Worm (Caenorhabditis elegans) whole organism, mixed stage, embryonic: ENCODE results near the gene B0244.7.

Source experiments
- M03D4.4 ChIP-seq: sonication (generic microtip); optimal IDR thresholded peaks from 2 replicates; lab custom pipeline; 2017; ENCODE audit warnings: mild to moderate bottlenecking, missing genetic modification characterization, missing compliant biosample characterization
- bed-3 ChIP-seq: fragments of 200-800 bp; sonication (Bioruptor generic); optimal IDR thresholded peaks from 3 replicates; lab custom pipeline; 2018; ENCODE audit warnings: mild to moderate bottlenecking, missing genetic modification characterization, moderate library complexity, missing compliant biosample characterization
- blmp-1 ChIP-seq: fragments of 150-350 bp; optimal IDR thresholded peaks from 2 replicates; lab custom pipeline; 2014; ENCODE audit warnings: missing biosample characterization, missing genetic modification characterization
- ceh-39 ChIP-seq: fragments of 150-350 bp; optimal IDR thresholded peaks from 2 replicates; lab custom pipeline; 2014; ENCODE audit warnings: missing biosample characterization, missing genetic modification characterization
- ceh-43 ChIP-seq: fragments of 200-800 bp; sonication (Bioruptor generic); optimal IDR thresholded peaks from 2 replicates; lab custom pipeline; 2018; ENCODE audit warnings: mild to moderate bottlenecking, missing genetic modification characterization, moderate library complexity, missing compliant biosample characterization
- ceh-83 ChIP-seq: fragments of 200-800 bp; sonication (Bioruptor generic); optimal IDR thresholded peaks from 2 replicates; lab custom pipeline; 2018; ENCODE audit warnings: mild to moderate bottlenecking, missing genetic modification characterization, missing compliant biosample characterization
- ces-1 ChIP-seq: fragments of 150-350 bp; optimal IDR thresholded peaks from 2 replicates; lab custom pipeline; 2014; ENCODE audit warnings: missing biosample characterization, missing genetic modification reagents, missing genetic modification characterization
- cnd-1 ChIP-seq: fragments of 200-800 bp; sonication (Bioruptor generic); optimal IDR thresholded peaks from 2 replicates; lab custom pipeline; 2018; ENCODE audit warnings: mild to moderate bottlenecking, missing genetic modification characterization, missing compliant biosample characterization
- drap-1 ChIP-seq: fragments of 200-800 bp; sonication (Bioruptor generic); optimal IDR thresholded peaks from 3 replicates; lab custom pipeline; 2018; ENCODE audit warnings: mild to moderate bottlenecking, missing genetic modification characterization, missing compliant biosample characterization
- elt-1 ChIP-seq: sonication (generic microtip); optimal IDR thresholded peaks from 2 replicates; lab custom pipeline; 2017; ENCODE audit warnings: missing genetic modification characterization, mild to moderate bottlenecking, missing compliant biosample characterization, antibody characterized with exemption, moderate library complexity, borderline replicate concordance; ENCODE audit not compliant: insufficient read depth
- elt-3 ChIP-seq: fragments of 150-350 bp; optimal IDR thresholded peaks from 2 replicates; lab custom pipeline; 2014; ENCODE audit warnings: missing biosample characterization, missing genetic modification characterization
- flh-1 ChIP-seq: fragments of 200-800 bp; sonication (Bioruptor generic); optimal IDR thresholded peaks from 2 replicates; lab custom pipeline; 2018; ENCODE audit warnings: mild to moderate bottlenecking, missing genetic modification characterization, moderate library complexity, missing compliant biosample characterization
- ham-2 ChIP-seq: fragments of 200-800 bp; sonication (Bioruptor generic); optimal IDR thresholded peaks from 2 replicates; lab custom pipeline; 2018; ENCODE audit warnings: mild to moderate bottlenecking, missing genetic modification characterization, missing compliant biosample characterization
- hlh-1 ChIP-seq: fragments of 150-350 bp; optimal IDR thresholded peaks from 2 replicates; lab custom pipeline; 2014; ENCODE audit warnings: missing biosample characterization, missing genetic modification reagents, missing genetic modification characterization
- lin-13 ChIP-seq: fragments of 150-350 bp; optimal IDR thresholded peaks from 2 replicates; lab custom pipeline; 2014; ENCODE audit warnings: missing biosample characterization, missing genetic modification characterization
- lin-32 ChIP-seq: fragments of 200-800 bp; sonication (Bioruptor generic); optimal IDR thresholded peaks from 2 replicates; lab custom pipeline; 2018; ENCODE audit warnings: mild to moderate bottlenecking, missing genetic modification characterization, missing compliant biosample characterization
- lsy-2 ChIP-seq: fragments of 150-350 bp; optimal IDR thresholded peaks from 2 replicates; lab custom pipeline; 2014; ENCODE audit warnings: missing biosample characterization, missing genetic modification characterization
- mep-1 ChIP-seq: fragments of 150-350 bp; optimal IDR thresholded peaks from 2 replicates; lab custom pipeline; 2017; ENCODE audit warnings: missing biosample characterization, missing genetic modification reagents, missing genetic modification characterization, inconsistent platforms
- nhr-12 ChIP-seq: fragments of 150-350 bp; optimal IDR thresholded peaks from 2 replicates; lab custom pipeline; 2014; ENCODE audit warnings: missing biosample characterization, missing genetic modification characterization
- nhr-2 ChIP-seq: fragments of 150-350 bp; optimal IDR thresholded peaks from 2 replicates; lab custom pipeline; 2014; ENCODE audit warnings: missing biosample characterization, missing genetic modification characterization
- nhr-237 ChIP-seq: fragments of 150-350 bp; optimal IDR thresholded peaks from 2 replicates; lab custom pipeline; 2014; ENCODE audit warnings: missing biosample characterization, missing genetic modification characterization
- nhr-28 ChIP-seq: fragments of 150-350 bp; optimal IDR thresholded peaks from 2 replicates; lab custom pipeline; 2014; ENCODE audit warnings: missing biosample characterization, missing genetic modification characterization
- nhr-76 ChIP-seq: sonication (generic microtip); optimal IDR thresholded peaks from 2 replicates; lab custom pipeline; 2017; ENCODE audit warnings: missing biosample characterization, missing genetic modification characterization
- pha-4 ChIP-seq: fragments of 150-350 bp; optimal IDR thresholded peaks from 2 replicates; lab custom pipeline; 2018; ENCODE audit warnings: missing biosample characterization, missing genetic modification reagents, missing genetic modification characterization
- sem-2 ChIP-seq: fragments of 200-800 bp; sonication (Bioruptor generic); optimal IDR thresholded peaks from 2 replicates; lab custom pipeline; 2018; ENCODE audit warnings: mild to moderate bottlenecking, missing genetic modification characterization, missing compliant biosample characterization
- snpc-4 ChIP-seq: fragments of 150-350 bp; optimal IDR thresholded peaks from 2 replicates; lab custom pipeline; 2014; ENCODE audit warnings: missing biosample characterization, missing genetic modification characterization
- sptf-1 ChIP-seq: sonication (generic microtip); optimal IDR thresholded peaks from 2 replicates; lab custom pipeline; 2017; ENCODE audit warnings: mild to moderate bottlenecking, missing genetic modification characterization, moderate library complexity, missing compliant biosample characterization
- tbx-8 ChIP-seq: fragments of 200-800 bp; sonication (Bioruptor generic); optimal IDR thresholded peaks from 2 replicates; lab custom pipeline; 2018; ENCODE audit warnings: mild to moderate bottlenecking, missing genetic modification characterization, moderate library complexity, missing compliant biosample characterization
- unc-120 ChIP-seq: sonication (generic microtip); optimal IDR thresholded peaks from 2 replicates; lab custom pipeline; 2017; ENCODE audit warnings: missing genetic modification characterization, missing compliant biosample characterization; ENCODE audit not compliant: poor library complexity, severe bottlenecking
- unc-39 ChIP-seq: fragments of 150-350 bp; optimal IDR thresholded peaks from 2 replicates; lab custom pipeline; 2014; ENCODE audit warnings: missing biosample characterization, missing genetic modification characterization
- unc-62 ChIP-seq: fragments of 150-350 bp; optimal IDR thresholded peaks from 2 replicates; lab custom pipeline; 2014; ENCODE audit warnings: missing biosample characterization, missing genetic modification reagents, missing genetic modification characterization
- zip-8 ChIP-seq: fragments of 150-350 bp; optimal IDR thresholded peaks from 2 replicates; lab custom pipeline; 2014; ENCODE audit warnings: missing biosample characterization, missing genetic modification characterization
- ztf-11 ChIP-seq: fragments of 150-350 bp; optimal IDR thresholded peaks from 2 replicates; lab custom pipeline; 2014; ENCODE audit warnings: missing biosample characterization, missing genetic modification characterization

B0244.7 gene

ce11 chrIII:5709224-5709623 is 22.1 kb upstream of the B0244.7 start, which contains the start of gene hpo-28:
Gene hpo-28 (minus strand): TSS chrIII:5709324.
- TF ChIP-seq lin-13 (tag; lab: Kevin White, UChicago), result no peak
- no peak for TF ChIP-seq mep-1 (tag; lab: Kevin White, UChicago)
- no peak for TF ChIP-seq zip-8 (tag; lab: Kevin White, UChicago)
- no peak for TF ChIP-seq nhr-12 (tag; lab: Kevin White, UChicago)
- TF ChIP-seq hlh-1, result peak; percentile 9

DNA sequence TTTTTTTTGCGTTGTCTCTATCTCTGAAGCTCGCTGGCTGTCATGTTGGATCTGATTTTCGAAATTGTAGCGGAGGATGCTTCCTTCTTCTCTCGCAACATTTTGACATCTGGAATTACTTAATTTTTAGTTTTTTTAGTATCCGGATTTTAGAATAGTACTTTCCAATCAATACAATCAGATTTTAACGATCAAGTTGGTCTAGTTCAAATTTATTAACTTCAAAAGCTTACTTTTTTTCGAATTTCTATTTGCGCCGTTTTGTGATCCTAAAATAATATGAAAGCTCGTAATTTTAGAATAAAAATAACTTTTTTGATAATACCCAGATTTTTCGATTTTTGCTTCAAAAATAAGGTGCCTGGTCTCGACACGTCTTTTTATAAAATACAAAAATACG is 21.3 kb upstream of the B0244.7 start, which contains the start of gene B0336.12:
Gene B0336.12, minus strand, starts transcription at position 101 of the 400 bp plus-strand sequence.
- TF ChIP-seq unc-120 (tag; lab: Kevin White, UChicago), result no peak
- TF ChIP-seq cnd-1 (tag; lab: Kevin White, UChicago), result no peak
- no peak for TF ChIP-seq pha-4
- TF ChIP-seq unc-62 (GFP tag; lab: Kevin White, UChicago), result no peak
- TF ChIP-seq elt-1, result no peak
- no peak for TF ChIP-seq flh-1 (GFP tag; lab: Kevin White, UChicago)
- no peak for TF ChIP-seq nhr-28 (tag; lab: Kevin White, UChicago)
- no peak for TF ChIP-seq M03D4.4 (tag; lab: Kevin White, UChicago)
- TF ChIP-seq ceh-83 (GFP tag; lab: Kevin White, UChicago), result no peak
- no peak for TF ChIP-seq lin-13 (tag; lab: Kevin White, UChicago)
- no peak for TF ChIP-seq ztf-11 (tag; lab: Kevin White, UChicago)
- no peak for TF ChIP-seq sem-2
- no peak for TF ChIP-seq hlh-1
- no peak for TF ChIP-seq sptf-1

- TF ChIP-seq mep-1 (tag; lab: Kevin White, UChicago) (peak; percentile 28), ceh-43 (no peak), sptf-1 (peak; percentile 25), elt-3 (tag; lab: Kevin White, UChicago) (no peak), ztf-11 (tag; lab: Kevin White, UChicago) (no peak), cnd-1 (tag; lab: Kevin White, UChicago) (no peak), pha-4 (no peak), M03D4.4 (tag; lab: Kevin White, UChicago) (no peak), hlh-1 (no peak), unc-39 (tag; lab: Kevin White, UChicago) (no peak), nhr-2 (tag; lab: Kevin White, UChicago) (no peak), ces-1 (GFP tag; lab: Kevin White, UChicago) (no peak), tbx-8 (GFP tag; lab: Kevin White, UChicago) (no peak), nhr-237 (tag; lab: Kevin White, UChicago) (no peak), blmp-1 (tag; lab: Kevin White, UChicago) (no peak), ham-2 (peak; percentile 28)
Observed at ce11 chrIII:5710676-5711075, 20.6 kb upstream of the B0244.7 start.

DNA sequence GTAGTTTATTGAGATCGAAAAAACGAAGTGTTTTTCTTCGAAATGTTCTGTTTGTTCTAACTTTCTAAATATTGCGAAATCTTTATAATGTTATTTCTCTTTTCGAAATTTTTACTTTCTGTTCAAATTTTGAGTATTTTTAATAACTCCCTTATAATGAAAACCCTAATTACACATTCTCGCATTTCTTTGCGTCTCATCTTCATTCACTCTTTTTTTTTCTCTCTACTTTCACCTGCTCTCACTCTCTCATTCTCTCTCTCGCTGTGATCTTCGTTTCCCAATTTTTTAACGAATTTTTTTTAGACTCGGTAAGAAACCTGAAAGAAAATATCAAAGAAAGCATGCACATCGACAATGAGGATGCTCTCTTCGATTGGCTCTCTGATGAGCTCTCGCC is 20.1 kb upstream of the B0244.7 start, which contains the start of gene rbm-26:
Gene rbm-26, plus strand, starts transcription at position 301 of the 400 bp plus-strand sequence.
- no peak for TF ChIP-seq sptf-1
- TF ChIP-seq, all 35 proteins: peak for 0

DNA sequence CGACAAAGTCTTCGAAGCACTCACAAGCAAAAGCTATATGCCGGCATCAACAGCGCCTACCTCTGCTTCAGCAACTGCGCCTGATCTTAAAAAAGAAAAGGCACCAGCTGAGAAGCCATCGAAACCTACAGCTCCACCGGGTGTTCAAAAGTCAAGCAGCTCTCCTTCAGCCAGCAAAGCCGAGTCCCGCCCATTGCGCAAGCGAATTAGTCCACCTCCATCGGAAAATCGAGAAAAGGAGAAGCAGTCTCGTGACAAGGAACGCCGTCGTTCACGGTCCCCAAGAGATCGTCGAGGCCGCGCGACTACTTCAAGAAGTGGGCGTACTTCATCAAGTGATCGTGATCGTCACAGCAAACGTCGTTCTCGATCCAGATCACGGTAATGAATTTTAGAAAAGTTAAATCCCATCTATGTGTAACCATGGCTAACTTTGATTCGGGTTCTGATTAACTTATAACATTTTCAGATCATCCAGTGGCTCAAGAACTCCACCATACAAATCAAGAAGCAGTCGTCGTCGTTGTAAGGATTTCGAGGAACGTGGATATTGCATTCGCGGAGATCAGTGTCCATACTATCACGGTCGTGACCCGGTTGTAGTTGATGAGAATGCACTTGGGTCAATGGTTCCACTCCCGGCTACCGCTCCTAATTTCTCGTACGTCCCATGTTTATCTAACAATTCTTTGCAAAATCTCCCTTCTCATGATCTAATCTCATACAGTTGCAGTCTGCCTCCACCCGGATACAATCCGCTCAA is 19.2 kb upstream of the B0244.7 start:
- TF ChIP-seq ces-1 (GFP tag; lab: Kevin White, UChicago) (no peak), elt-1 (no peak), sptf-1 (no peak), nhr-28 (tag; lab: Kevin White, UChicago) (no peak), elt-3 (tag; lab: Kevin White, UChicago) (no peak), bed-3 (GFP tag; lab: Kevin White, UChicago) (no peak), lin-32 (GFP tag; lab: Kevin White, UChicago) (no peak), sem-2 (no peak), nhr-2 (tag; lab: Kevin White, UChicago) (no peak), unc-62 (GFP tag; lab: Kevin White, UChicago) (no peak), ceh-39 (tag; lab: Kevin White, UChicago) (no peak), drap-1 (no peak), snpc-4 (tag; lab: Kevin White, UChicago) (no peak), lsy-2 (tag; lab: Kevin White, UChicago) (no peak), nhr-76 (tag; lab: Kevin White, UChicago) (no peak), unc-39 (tag; lab: Kevin White, UChicago) (no peak), ztf-11 (tag; lab: Kevin White, UChicago) (no peak), unc-120 (tag; lab: Kevin White, UChicago) (no peak)
